Worm (Caenorhabditis elegans) whole organism, L4 larva: ENCODE results near the gene srab-2.

Experiments
- F10B5.3 ChIP-seq: sonication (generic microtip); optimal IDR thresholded peaks from 2 replicates; lab custom pipeline; 2016; ENCODE audit warnings: mild to moderate bottlenecking, missing genetic modification characterization, missing compliant biosample characterization
- F44E2.7 ChIP-seq: fragments of 200-800 bp; sonication (Bioruptor generic); IDR thresholded peaks from 2 replicates; pipeline ENCODE4 v2.1.2; 2022; ENCODE audit warnings: missing genetic modification characterization, missing compliant biosample characterization
- R02D3.7 ChIP-seq: fragments of 150-350 bp; sonication (generic microtip); optimal IDR thresholded peaks from 3 replicates; lab custom pipeline; 2014; ENCODE audit warnings: missing biosample characterization, missing genetic modification characterization
- Y105C5A.15 ChIP-seq: fragments of 200-800 bp; sonication (Bioruptor generic); IDR thresholded peaks from 2 replicates; pipeline ENCODE4 v1.3.6; 2022; ENCODE audit warnings: missing genetic modification characterization, missing compliant biosample characterization
- aha-1 ChIP-seq: fragments of 150-350 bp; peaks from one replicate; lab custom pipeline; 2014; ENCODE audit warnings: missing biosample characterization, missing genetic modification characterization
- aly-2 ChIP-seq: sonication (generic microtip); optimal IDR thresholded peaks from 2 replicates; lab custom pipeline; 2018; ENCODE audit warnings: missing biosample characterization, missing genetic modification characterization
- arid-1 ChIP-seq: fragments of 200-800 bp; sonication (Bioruptor generic); conservative IDR thresholded peaks from 2 replicates; pipeline ENCODE4 v1.3.6; 2022; ENCODE audit warnings: missing genetic modification reagents, missing genetic modification characterization, missing compliant biosample characterization
- ceh-20 ChIP-seq: fragments of 200-800 bp; sonication (Bioruptor generic); IDR thresholded peaks from 2 replicates; pipeline ENCODE4 v1.3.6; 2022; ENCODE audit warnings: missing genetic modification reagents, missing genetic modification characterization, missing compliant biosample characterization
- daf-12 ChIP-seq: fragments of 150-350 bp; optimal IDR thresholded peaks from 2 replicates; lab custom pipeline; 2014; ENCODE audit warnings: missing biosample characterization, missing genetic modification reagents, missing genetic modification characterization
- daf-16 ChIP-seq, 3 experiments: sonication (generic microtip); optimal IDR thresholded peaks; 2 replicates each; lab custom pipeline; 2016 to 2017; ENCODE audit warnings: missing genetic modification characterization in 3 of 3, missing genetic modification reagents in 3 of 3, mild to moderate bottlenecking in 2 of 3, missing compliant biosample characterization in 2 of 3, missing biosample characterization in 1 of 3, moderate library complexity in 1 of 3
- daf-8 ChIP-seq: fragments of 200-800 bp; sonication (Bioruptor generic); IDR thresholded peaks from 2 replicates; pipeline ENCODE4 v1.3.6; 2022; ENCODE audit warnings: missing genetic modification characterization, missing compliant biosample characterization
- dmd-6 ChIP-seq: fragments of 200-800 bp; sonication (Bioruptor generic); IDR thresholded peaks from 2 replicates; pipeline ENCODE4 v1.3.6; 2022; ENCODE audit warnings: missing genetic modification reagents, missing genetic modification characterization, missing compliant biosample characterization
- dmd-9 ChIP-seq: fragments of 200-800 bp; sonication (Bioruptor generic); IDR thresholded peaks from 2 replicates; pipeline ENCODE4 v1.3.6; 2022; ENCODE audit warnings: missing genetic modification reagents, missing genetic modification characterization, missing compliant biosample characterization
- dpl-1 ChIP-seq: fragments of 150-350 bp; optimal IDR thresholded peaks from 2 replicates; lab custom pipeline; 2014; ENCODE audit warnings: missing biosample characterization, missing genetic modification reagents, missing genetic modification characterization
- dve-1 ChIP-seq: sonication (generic microtip); optimal IDR thresholded peaks from 2 replicates; lab custom pipeline; 2017; ENCODE audit warnings: antibody characterized with exemption, mild to moderate bottlenecking, missing genetic modification characterization, missing compliant biosample characterization; ENCODE audit not compliant: insufficient read depth
- fos-1 ChIP-seq: fragments of 150-350 bp; optimal IDR thresholded peaks from 2 replicates; lab custom pipeline; 2014; ENCODE audit warnings: missing biosample characterization, missing genetic modification characterization
- hlh-11 ChIP-seq: fragments of 200-800 bp; sonication (Bioruptor generic); optimal IDR thresholded peaks from 2 replicates; lab custom pipeline; 2018; ENCODE audit warnings: mild to moderate bottlenecking, missing genetic modification characterization, missing compliant biosample characterization
- hlh-30 ChIP-seq: sonication (generic microtip); optimal IDR thresholded peaks from 2 replicates; lab custom pipeline; 2017; ENCODE audit warnings: antibody characterized with exemption, mild to moderate bottlenecking, missing genetic modification characterization, missing compliant biosample characterization; ENCODE audit not compliant: insufficient read depth
- hmg-1.1 ChIP-seq: fragments of 200-800 bp; sonication (Bioruptor generic); IDR thresholded peaks from 2 replicates; pipeline ENCODE4 v1.3.6; 2022; ENCODE audit warnings: missing genetic modification reagents, missing genetic modification characterization, missing compliant biosample characterization
- lin-13 ChIP-seq: fragments of 150-350 bp; optimal IDR thresholded peaks from 2 replicates; lab custom pipeline; 2014; ENCODE audit warnings: missing biosample characterization, missing genetic modification reagents, missing genetic modification characterization
- lsy-2 ChIP-seq, 2 experiments: fragments of 150-350 bp in 1 of 2; sonication (generic microtip) in 1 of 2; optimal IDR thresholded peaks; 2 replicates each; lab custom pipeline; 2014 to 2017; ENCODE audit warnings: missing biosample characterization in 2 of 2, missing genetic modification characterization in 2 of 2
- madf-9 ChIP-seq: fragments of 200-800 bp; sonication (Bioruptor generic); conservative IDR thresholded peaks from 2 replicates; pipeline ENCODE4 v1.3.6; 2022; ENCODE audit warnings: missing genetic modification reagents, missing genetic modification characterization, missing compliant biosample characterization
- mes-2 ChIP-seq: sonication (generic microtip); optimal IDR thresholded peaks from 2 replicates; lab custom pipeline; 2016; ENCODE audit warnings: missing genotype, mild to moderate bottlenecking, missing genetic modification characterization, missing compliant biosample characterization; ENCODE audit not compliant: poor library complexity, severe bottlenecking
- nhr-111 ChIP-seq: fragments of 200-800 bp; sonication (Bioruptor generic); optimal IDR thresholded peaks from 2 replicates; lab custom pipeline; 2018; ENCODE audit warnings: mild to moderate bottlenecking, missing genetic modification characterization, missing compliant biosample characterization
- nhr-28 ChIP-seq: fragments of 150-350 bp; optimal IDR thresholded peaks from 2 replicates; lab custom pipeline; 2014; ENCODE audit warnings: missing biosample characterization, missing genetic modification characterization
- nhr-41 ChIP-seq: fragments of 200-800 bp; sonication (Bioruptor generic); IDR thresholded peaks from 2 replicates; pipeline ENCODE4 v1.3.6; 2022; ENCODE audit warnings: missing genetic modification reagents, missing genetic modification characterization, missing compliant biosample characterization
- nhr-6 ChIP-seq: fragments of 150-350 bp; optimal IDR thresholded peaks from 2 replicates; lab custom pipeline; 2014; ENCODE audit warnings: missing biosample characterization, missing genetic modification characterization
- pqm-1 ChIP-seq: sonication (generic microtip); optimal IDR thresholded peaks from 2 replicates; lab custom pipeline; 2017; ENCODE audit warnings: missing biosample characterization, missing genetic modification characterization
- saeg-2 ChIP-seq: fragments of 200-800 bp; sonication (Bioruptor generic); IDR thresholded peaks from 2 replicates; pipeline ENCODE4 v1.3.6; 2022; ENCODE audit warnings: missing genetic modification reagents, missing genetic modification characterization, missing compliant biosample characterization
- skn-1 ChIP-seq: fragments of 150-350 bp; optimal IDR thresholded peaks from 2 replicates; lab custom pipeline; 2014; ENCODE audit warnings: missing biosample characterization, missing genetic modification characterization
- spr-1 ChIP-seq: sonication (generic microtip); optimal IDR thresholded peaks from 2 replicates; lab custom pipeline; 2016; ENCODE audit warnings: mild to moderate bottlenecking, missing genetic modification characterization, missing compliant biosample characterization
- spr-3 ChIP-seq: fragments of 200-800 bp; sonication (Bioruptor generic); optimal IDR thresholded peaks from 2 replicates; lab custom pipeline; 2018; ENCODE audit warnings: mild to moderate bottlenecking, missing genetic modification characterization, missing compliant biosample characterization
- tag-97 ChIP-seq: fragments of 200-800 bp; sonication (Bioruptor generic); IDR thresholded peaks from 2 replicates; pipeline ENCODE4 v1.3.6; 2022; ENCODE audit warnings: missing genetic modification characterization, missing compliant biosample characterization
- tra-1 ChIP-seq: fragments of 200-800 bp; sonication (Bioruptor generic); IDR thresholded peaks from 2 replicates; pipeline ENCODE4 v1.3.6; 2022; ENCODE audit warnings: missing genetic modification reagents, missing genetic modification characterization, missing compliant biosample characterization
- unc-62 ChIP-seq, 3 experiments: fragments of 150-350 bp in 1 of 3; sonication (generic microtip); optimal IDR thresholded peaks in 2 of 3; peaks in 1 of 3; 1 replicate in 1 of 3; 2 replicates in 2 of 3; lab custom pipeline; 2014 to 2017; ENCODE audit warnings: missing biosample characterization in 3 of 3, missing genetic modification characterization in 3 of 3, missing genetic modification reagents in 3 of 3, missing genotype in 1 of 3
- zfp-3 ChIP-seq: fragments of 200-800 bp; sonication (Bioruptor generic); conservative IDR thresholded peaks from 2 replicates; pipeline ENCODE4 v1.3.6; 2022; ENCODE audit warnings: missing genetic modification reagents, missing genetic modification characterization, missing compliant biosample characterization
- zip-2 ChIP-seq: fragments of 150-350 bp; optimal IDR thresholded peaks from 2 replicates; lab custom pipeline; 2014; ENCODE audit warnings: missing biosample characterization, missing genetic modification characterization
- ztf-11 ChIP-seq: fragments of 150-350 bp; optimal IDR thresholded peaks from 2 replicates; lab custom pipeline; 2014; ENCODE audit warnings: missing biosample characterization, missing genetic modification characterization

The srab-2 gene

DNA sequence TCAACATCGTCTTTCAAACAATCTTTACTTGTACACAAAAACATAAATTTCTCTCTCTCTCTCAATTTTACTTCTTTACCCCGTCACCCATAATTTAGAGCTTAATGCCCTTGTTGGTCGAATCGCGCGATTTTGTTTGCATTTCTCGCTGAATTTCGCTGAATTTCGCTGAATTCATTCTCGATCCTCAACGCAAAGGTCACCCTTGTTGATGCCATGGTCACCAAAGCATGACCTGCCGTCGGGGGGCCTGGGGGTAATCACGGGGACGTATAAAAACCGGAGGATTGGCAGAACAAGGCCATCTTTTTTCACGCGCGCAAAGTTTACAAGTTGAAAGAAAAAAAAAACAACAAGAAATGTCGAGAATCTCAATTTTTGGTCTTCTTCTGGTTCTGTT lies 25.2 kb upstream of the srab-2 start, which contains the start of gene F14F9.8:
Gene F14F9.8 (plus strand): TSS at position 301 of the 400 bp plus-strand sequence.
- peak in 1 of 2 experiments; percentile 4 for TF ChIP-seq unc-62 (GFP tag; optimal IDR thresholded peaks at IDR 0.05 in 1 of 2; lab: Kevin White, UChicago)
- TF ChIP-seq unc-62 (tag; optimal IDR thresholded peaks at IDR 0.05; lab: Kevin White, UChicago), result no peak
- no peak for TF ChIP-seq hmg-1.1
- TF ChIP-seq aha-1 (tag; lab: Kevin White, UChicago), result peak; percentile 79

DNA sequence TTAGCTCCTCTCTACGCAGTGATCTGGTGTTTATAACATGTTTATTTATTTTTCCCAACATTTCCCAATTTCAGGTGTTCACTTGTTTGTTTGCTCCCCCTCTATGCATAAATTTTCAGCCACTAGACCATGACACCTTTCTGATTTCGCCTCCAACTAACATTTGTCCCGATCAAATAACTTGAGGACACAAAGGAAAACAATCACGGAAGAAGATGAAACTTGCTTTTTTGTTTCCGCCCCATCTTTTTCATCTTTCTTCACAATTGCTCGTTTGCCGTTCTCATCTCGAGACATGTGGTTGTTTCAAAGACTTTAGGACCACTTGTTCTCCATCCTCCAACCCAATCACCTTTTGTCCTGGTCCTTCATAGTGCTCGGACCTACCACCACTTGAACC lies 22.0 kb upstream of the srab-2 start, which contains the start of gene F14F9.5:
Gene F14F9.5 (plus strand): TSS at position 301 of the 400 bp plus-strand sequence.
- no peak for TF ChIP-seq dmd-9 (GFP tag; lab: Robert Waterston, UW)
- TF ChIP-seq tag-97 (GFP tag; lab: Robert Waterston, UW), result no peak
- TF ChIP-seq daf-16 (GFP tag; optimal IDR thresholded peaks at IDR 0.05; lab: Kevin White, UChicago), result no peak
- TF ChIP-seq daf-16 (tag; optimal IDR thresholded peaks at IDR 0.05; lab: Kevin White, UChicago), result no peak

DNA sequence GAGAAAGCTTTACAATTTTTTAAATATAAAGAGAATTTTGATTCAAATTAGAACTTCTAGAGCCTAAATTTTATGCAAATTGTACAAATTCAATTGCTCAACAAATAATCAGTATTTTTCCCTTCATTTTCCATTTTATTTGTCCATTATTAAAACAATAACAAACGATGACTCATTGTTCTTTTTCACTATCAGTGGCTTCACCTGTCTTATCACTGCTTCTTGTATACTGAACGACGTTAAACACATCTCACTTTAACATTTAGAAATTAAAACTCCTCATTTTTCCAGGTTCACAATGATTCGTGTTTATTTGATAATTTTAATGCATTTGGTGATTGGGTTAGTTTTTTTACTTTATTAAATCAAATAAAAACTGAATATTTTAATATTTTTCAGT lies 14.8 kb upstream of the srab-2 start, which contains the start of gene sid-1:
Gene sid-1 (plus strand): TSS at position 292 of the 400 bp plus-strand sequence.
- no peak for TF ChIP-seq spr-3 (GFP tag; lab: Kevin White, UChicago)
- TF ChIP-seq spr-1 (tag; lab: Kevin White, UChicago), result no peak
- peak; percentile 8; the same call in 1 of the 2 replicates for TF ChIP-seq dmd-6 (GFP tag; lab: Robert Waterston, UW)
- TF ChIP-seq nhr-111 (GFP tag; lab: Kevin White, UChicago), result no peak
- TF ChIP-seq zip-2 (tag; lab: Kevin White, UChicago), result no peak
- no peak for TF ChIP-seq F10B5.3
- peak; percentile 5 for TF ChIP-seq dve-1 (tag; lab: Kevin White, UChicago)
- no peak for TF ChIP-seq hlh-11 (tag; lab: Kevin White, UChicago)
- TF ChIP-seq nhr-28 (tag; lab: Kevin White, UChicago), result peak; percentile 54
- peak; percentile 59 for TF ChIP-seq pqm-1 (tag; lab: Kevin White, UChicago)
- no peak for TF ChIP-seq zfp-3
- no peak for TF ChIP-seq daf-12
- TF ChIP-seq lin-13 (GFP tag; lab: Kevin White, UChicago), result no peak
- no peak for TF ChIP-seq skn-1 (tag; lab: Kevin White, UChicago)
- TF ChIP-seq madf-9 (GFP tag; lab: Robert Waterston, UW), result no peak
- TF ChIP-seq daf-16 (GFP tag; optimal IDR thresholded peaks at IDR 0.05; lab: Kevin White, UChicago), result no peak
- TF ChIP-seq daf-16 (tag; optimal IDR thresholded peaks at IDR 0.05; lab: Kevin White, UChicago), result peak; percentile 81
- no peak for TF ChIP-seq R02D3.7 (tag; lab: Kevin White, UChicago)
- TF ChIP-seq ztf-11 (tag; lab: Kevin White, UChicago), result no peak
- TF ChIP-seq lsy-2 (tag; optimal IDR thresholded peaks at IDR 0.05; lab: Kevin White, UChicago), result no peak
- TF ChIP-seq F44E2.7 (GFP tag; lab: Robert Waterston, UW), result no peak
- TF ChIP-seq mes-2 (tag; lab: Kevin White, UChicago), result no peak

DNA sequence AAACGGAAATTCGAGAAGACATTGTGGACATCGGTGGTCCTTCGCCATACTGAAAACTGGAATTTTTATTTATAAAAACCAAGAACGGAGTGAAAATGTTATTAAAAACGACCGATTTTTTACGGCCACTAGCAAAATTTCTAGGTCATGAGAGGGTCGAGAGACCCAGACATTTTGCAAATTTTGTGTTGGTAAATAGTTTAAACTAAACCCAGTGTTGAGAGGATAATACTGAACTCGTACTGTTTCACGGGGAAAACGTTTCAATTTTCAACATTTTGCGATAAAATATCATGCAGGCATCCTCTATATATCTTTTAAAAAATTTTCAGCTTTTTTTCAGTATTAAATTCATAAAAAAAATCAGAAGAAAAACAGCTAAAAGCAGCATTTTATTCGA lies 14.3 kb upstream of the srab-2 start, which contains the start of gene C04F5.9:
Gene C04F5.9 (minus strand): TSS at position 101 of the 400 bp plus-strand sequence.
- TF ChIP-seq mes-2 (tag; lab: Kevin White, UChicago), result peak; percentile 21
- TF ChIP-seq ceh-20 (GFP tag; lab: Robert Waterston, UW), result no peak

- no peak for TF ChIP-seq aly-2 (tag; lab: Kevin White, UChicago)
- no peak for TF ChIP-seq dmd-9 (GFP tag; lab: Robert Waterston, UW)
- no peak for TF ChIP-seq fos-1 (tag; lab: Kevin White, UChicago)
- TF ChIP-seq arid-1 (GFP tag; lab: Robert Waterston, UW), result no peak
- TF ChIP-seq tra-1, result no peak
- TF ChIP-seq nhr-41, result no peak
- TF ChIP-seq saeg-2 (GFP tag; lab: Robert Waterston, UW), result no peak
- no peak for TF ChIP-seq nhr-6
- TF ChIP-seq Y105C5A.15 (GFP tag; lab: Robert Waterston, UW), result no peak
- no peak for TF ChIP-seq dpl-1
- TF ChIP-seq hlh-30 (tag; lab: Kevin White, UChicago), result no peak
- TF ChIP-seq daf-8 (GFP tag; lab: Robert Waterston, UW), result no peak
Observed at ce11 chrV:5113654-5114053, 8.8 kb upstream of the srab-2 start, which contains the start of gene C04F5.8. Gene C04F5.8, minus strand, starts transcription at chrV:5113754.
